Worm (Caenorhabditis elegans): Measurements from ENCODE around the gene M176.10.

DNA sequence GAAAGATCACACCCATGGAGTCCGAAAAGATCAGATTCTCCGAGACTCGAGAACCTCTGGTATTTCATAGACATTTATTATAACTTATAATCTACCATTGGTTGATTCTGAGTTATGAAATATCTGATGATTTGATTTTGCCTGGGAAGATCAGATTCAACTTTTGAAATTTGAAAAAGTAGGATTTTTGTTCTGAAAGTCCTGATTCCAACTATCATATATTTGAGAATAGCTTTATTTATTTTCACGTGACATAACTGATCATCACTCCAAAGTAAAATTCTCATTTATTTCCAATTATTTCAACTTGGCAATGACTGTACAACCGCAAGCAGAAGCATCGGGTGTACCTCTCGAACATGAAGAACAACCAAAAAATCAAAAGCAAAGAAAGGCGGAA lies 26.2 kb downstream of the M176.10 start, which contains the start of gene Y51B9A.7:
- TF ChIP-seq unc-39 (tag; optimal IDR thresholded peaks at IDR 0.05), result no peak
- no peak for TF ChIP-seq pqm-1 (tag; optimal IDR thresholded peaks at IDR 0.05)
- TF ChIP-seq ceh-32 (tag; optimal IDR thresholded peaks at IDR 0.05; ENCODE audit: poor library complexity), result no peak
- TF ChIP-seq zfp-2 (tag; optimal IDR thresholded peaks at IDR 0.05), result no peak
- no peak for TF ChIP-seq skn-1 (tag; optimal IDR thresholded peaks at IDR 0.05)
- TF ChIP-seq unc-130 (GFP tag; optimal IDR thresholded peaks at IDR 0.05), result no peak
- TF ChIP-seq egl-27 (tag; optimal IDR thresholded peaks at IDR 0.05), result no peak
- TF ChIP-seq nhr-77 (tag; optimal IDR thresholded peaks at IDR 0.05), result no peak
- no peak for TF ChIP-seq mdl-1 (tag; optimal IDR thresholded peaks at IDR 0.05)
- no peak for TF ChIP-seq nhr-41 (GFP tag; IDR thresholded peaks at IDR 0.05)
- TF ChIP-seq attf-4 (tag; optimal IDR thresholded peaks at IDR 0.05), result no peak
- TF ChIP-seq pha-4 (GFP tag; IDR thresholded peaks at IDR 0.05), result no peak
- no peak for TF ChIP-seq pha-4 (tag; optimal IDR thresholded peaks at IDR 0.05)
- no peak for TF ChIP-seq nhr-237 (tag; optimal IDR thresholded peaks at IDR 0.05)
- no peak for TF ChIP-seq F26F4.8 (GFP tag; conservative IDR thresholded peaks at IDR 0.05)

Measured in whole organism, L4 larva.